Fruit fly (Drosophila melanogaster) whole organism, pupa: Measurements from ENCODE around the gene Npc2g.

ENCODE experiments used
- CG12605 ChIP-seq: fragments of 200-800 bp; sonication (Bioruptor generic); IDR thresholded peaks from 2 replicates; pipeline ENCODE4 v1.3.6; 2022; ENCODE audit warnings: missing biosample characterization, missing genetic modification characterization
- CG13204 ChIP-seq: fragments of 200-800 bp; sonication (Bioruptor generic); optimal IDR thresholded peaks from 2 replicates; lab custom pipeline; 2018; ENCODE audit warnings: missing biosample characterization, mild to moderate bottlenecking, missing genetic modification characterization, moderate library complexity
- CG17806 ChIP-seq: fragments of 200-800 bp; sonication (Bioruptor generic); optimal IDR thresholded peaks from 2 replicates; lab custom pipeline; 2018; ENCODE audit warnings: missing biosample characterization, mild to moderate bottlenecking, missing genetic modification characterization, moderate library complexity
- CG32121 ChIP-seq: fragments of 200-800 bp; sonication (Bioruptor generic); IDR thresholded peaks from 2 replicates; pipeline ENCODE4 v1.3.6; 2022; ENCODE audit warnings: missing biosample characterization, missing genetic modification characterization
- CG8159 ChIP-seq: fragments of 200-800 bp; sonication (Bioruptor generic); optimal IDR thresholded peaks from 3 replicates; lab custom pipeline; 2018; ENCODE audit warnings: missing biosample characterization, mild to moderate bottlenecking, missing genetic modification characterization, moderate library complexity
- CG8301 ChIP-seq: fragments of 200-800 bp; sonication (Bioruptor generic); optimal IDR thresholded peaks from 2 replicates; lab custom pipeline; 2018; ENCODE audit warnings: missing biosample characterization, mild to moderate bottlenecking, missing genetic modification characterization
- CG9948 ChIP-seq: fragments of 200-800 bp; sonication (Bioruptor generic); optimal IDR thresholded peaks from 2 replicates; lab custom pipeline; 2018; ENCODE audit warnings: missing biosample characterization, mild to moderate bottlenecking, missing genetic modification characterization, moderate library complexity
- D1 ChIP-seq: fragments of 200-800 bp; sonication (Bioruptor generic); optimal IDR thresholded peaks from 2 replicates; lab custom pipeline; 2018; ENCODE audit warnings: missing biosample characterization, mild to moderate bottlenecking, missing genetic modification characterization, moderate library complexity
- EcR ChIP-seq: fragments of 200-800 bp; sonication (Bioruptor generic); optimal IDR thresholded peaks from 3 replicates; lab custom pipeline; 2019; ENCODE audit warnings: missing biosample characterization, missing genetic modification characterization, mild to moderate bottlenecking, moderate library complexity, missing genetic modification reagents
- Ets98B ChIP-seq: fragments of 200-800 bp; sonication (Bioruptor generic); IDR thresholded peaks from 2 replicates; pipeline ENCODE4 v1.3.6; 2022; ENCODE audit warnings: missing biosample characterization, missing genetic modification characterization
- Pif1B ChIP-seq: fragments of 200-800 bp; sonication (Bioruptor generic); optimal IDR thresholded peaks from 3 replicates; lab custom pipeline; 2016; ENCODE audit warnings: missing biosample characterization, missing genetic modification characterization
- fd96Ca ChIP-seq: fragments of 200-800 bp; sonication (Bioruptor generic); IDR thresholded peaks from 3 replicates; pipeline ENCODE4 v1.3.6; 2022; ENCODE audit warnings: missing biosample characterization, missing genetic modification characterization
- rn ChIP-seq: fragments of 200-800 bp; sonication (Bioruptor generic); IDR thresholded peaks from 2 replicates; pipeline ENCODE4 v1.3.6; 2022; ENCODE audit warnings: missing biosample characterization, missing genetic modification characterization

- TF ChIP-seq CG12605 (GFP tag; lab: Robert Waterston, UW) (no peak), fd96Ca (GFP tag; lab: Robert Waterston, UW) (no peak), Ets98B (GFP tag; lab: Robert Waterston, UW) (no peak), CG32121 (no peak), CG8301 (no peak), rn (GFP tag; lab: Robert Waterston, UW) (no peak), CG8159 (tag; lab: Kevin White, UChicago) (no peak), EcR (GFP tag; lab: Kevin White, UChicago) (no peak), CG17806 (tag; lab: Kevin White, UChicago) (no peak), CG13204 (GFP tag; lab: Kevin White, UChicago) (no peak), D1 (tag; lab: Kevin White, UChicago) (no peak), CG9948 (tag; lab: Kevin White, UChicago) (no peak), Pif1B (no peak)
These were observed 30.9 kb upstream of the Npc2g start for dm6 chr3R:30775933-30776332.
